Fruit fly (Drosophila melanogaster) whole organism, larva: ENCODE results near the gene Sema1a.

Experiments
- noc ChIP-seq: fragments of 200-800 bp; sonication (Bioruptor generic); optimal IDR thresholded peaks from 3 replicates; lab custom pipeline; 2019; ENCODE audit warnings: missing biosample characterization, mild to moderate bottlenecking, missing genetic modification characterization, moderate library complexity

Gene Sema1a

dm6 chr2L:8702907-8703626 is 161.1 kb downstream of the Sema1a start:
- no peak for TF ChIP-seq noc (tag; lab: Kevin White, UChicago)

- peak; percentile 72 for TF ChIP-seq noc (tag; lab: Kevin White, UChicago)
These were observed 163.0 kb downstream of the Sema1a start, which contains the start of gene CatB for dm6 chr2L:8704648-8705622. TSS of gene CatB (plus strand) at chr2L:8705572.

DNA sequence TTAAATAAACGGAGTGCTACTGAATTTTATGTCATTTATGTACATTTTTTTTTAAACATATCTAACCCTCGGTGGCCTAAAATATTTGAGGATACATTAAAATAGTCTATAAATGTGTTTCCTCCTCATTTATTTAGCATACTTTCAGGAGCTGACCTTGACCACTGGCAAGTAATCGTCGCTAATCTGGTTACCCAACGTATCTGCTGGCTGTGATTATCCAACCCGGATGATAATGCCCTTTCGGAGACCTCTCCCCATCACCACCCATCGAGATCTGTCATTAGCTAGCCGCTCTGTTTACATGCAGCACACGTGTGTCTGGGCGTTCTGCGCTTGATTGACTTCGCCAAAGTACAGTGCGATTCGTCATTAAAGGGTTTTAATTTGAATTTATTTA is 165.6 kb downstream of the Sema1a start:
- TF ChIP-seq noc (tag; lab: Kevin White, UChicago) = no peak

- no peak for TF ChIP-seq noc (tag; lab: Kevin White, UChicago)
These were observed 166.6 kb downstream of the Sema1a start for dm6 chr2L:8708399-8709077.

DNA sequence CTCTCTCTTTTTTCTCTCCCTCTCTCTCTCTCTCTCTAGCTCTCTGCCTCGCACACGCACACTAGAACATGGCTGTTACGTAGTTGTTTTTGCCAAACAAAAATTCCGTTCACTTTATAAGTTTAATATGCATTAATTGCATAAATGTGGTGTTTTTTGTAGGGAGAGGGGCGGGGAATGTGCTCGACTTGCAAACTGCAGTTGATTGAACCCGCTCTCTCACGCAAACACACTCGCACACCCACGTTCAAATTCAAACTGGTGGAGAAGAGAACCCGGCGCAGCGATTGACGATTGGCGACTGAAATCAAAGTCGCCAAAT is 167.1 kb downstream of the Sema1a start:
- TF ChIP-seq noc (tag; lab: Kevin White, UChicago) = no peak

DNA sequence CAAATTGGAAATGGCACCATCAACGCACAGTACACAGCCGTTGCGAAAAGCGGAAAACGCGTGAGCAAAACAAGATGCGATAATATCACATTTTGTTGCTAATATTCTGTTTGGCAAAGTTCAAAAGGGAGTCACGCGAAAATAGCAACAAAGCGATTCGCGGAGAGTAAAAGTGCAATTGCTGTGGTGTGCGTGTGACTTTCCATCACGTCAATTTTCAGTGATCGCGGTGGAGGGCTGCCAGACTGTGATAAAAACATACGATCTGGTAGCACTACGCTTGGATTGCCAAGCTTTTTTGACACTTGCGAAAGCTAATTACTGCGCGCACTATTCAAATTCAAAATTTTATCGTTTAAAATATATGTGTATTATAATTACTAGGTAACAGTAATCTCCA is 167.5 kb downstream of the Sema1a start, which contains the start of gene Hnf4:
TSS of gene Hnf4 (minus strand) at position 199 of the 400 bp plus-strand sequence.
- TF ChIP-seq noc (tag; lab: Kevin White, UChicago) = peak; percentile 4

DNA sequence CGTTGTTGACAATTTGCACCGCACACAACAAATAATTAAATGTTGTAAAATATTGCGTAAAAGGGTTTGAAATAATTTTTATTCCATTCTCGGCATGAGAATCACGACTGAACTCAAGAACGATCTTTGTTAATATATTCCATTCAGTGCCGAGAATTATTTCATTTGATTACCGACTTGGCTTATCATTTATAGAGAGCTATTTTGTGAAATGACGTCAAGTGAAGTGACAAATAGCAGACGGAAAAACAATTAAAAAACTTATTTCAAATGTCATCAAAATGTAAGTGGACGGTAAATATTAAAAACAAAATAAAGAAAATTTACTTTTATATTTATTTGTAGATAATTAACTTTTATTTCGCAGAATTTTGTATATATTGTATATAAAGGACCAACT is 172.6 kb downstream of the Sema1a start:
- TF ChIP-seq noc (tag; lab: Kevin White, UChicago) = no peak

- no peak for TF ChIP-seq noc (tag; lab: Kevin White, UChicago)
These were observed 173.5 kb downstream of the Sema1a start for dm6 chr2L:8715454-8715853.

DNA sequence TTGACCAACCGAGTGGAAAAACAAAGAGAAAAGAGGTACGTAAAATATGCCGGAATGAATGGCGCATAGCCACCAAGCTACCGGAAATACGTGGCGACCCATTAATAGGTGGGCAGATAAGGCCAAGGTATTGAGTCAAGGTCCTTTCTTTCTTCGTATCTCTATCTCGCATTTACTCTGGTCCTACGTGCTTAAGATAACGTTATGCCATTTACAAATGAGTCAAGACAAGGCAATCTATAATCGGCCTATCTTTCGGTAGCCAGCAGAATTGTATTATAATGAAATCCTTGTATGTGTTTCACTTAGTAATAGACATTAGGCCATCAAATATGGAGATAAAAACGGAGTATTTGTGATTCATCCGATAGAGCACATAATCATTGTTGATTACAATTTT is 174.4 kb downstream of the Sema1a start:
- no peak for TF ChIP-seq noc (tag; lab: Kevin White, UChicago)

- peak; percentile 98 for TF ChIP-seq noc (tag; lab: Kevin White, UChicago)
These were observed 175.8 kb downstream of the Sema1a start for dm6 chr2L:8717618-8718336.

DNA sequence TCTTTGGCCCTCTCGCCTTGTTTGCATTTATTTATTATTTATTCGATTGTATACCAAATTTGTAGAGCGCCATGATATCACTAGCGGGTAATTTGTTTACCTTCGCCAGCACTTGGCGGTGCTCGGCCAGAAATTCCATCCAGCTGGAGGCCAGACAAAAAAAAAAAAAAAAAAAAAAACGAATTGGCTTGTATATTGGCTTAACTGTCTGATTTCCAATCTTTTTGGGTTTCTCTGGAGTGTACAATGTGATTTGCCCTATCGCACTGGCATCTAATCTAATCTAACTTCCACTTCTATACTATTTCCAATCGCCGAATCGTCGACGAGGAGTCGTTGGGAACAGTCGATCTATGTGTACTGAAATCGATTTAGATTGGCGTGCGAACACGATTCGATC is 177.8 kb downstream of the Sema1a start:
- peak; percentile 57 for TF ChIP-seq noc (tag; lab: Kevin White, UChicago)

DNA sequence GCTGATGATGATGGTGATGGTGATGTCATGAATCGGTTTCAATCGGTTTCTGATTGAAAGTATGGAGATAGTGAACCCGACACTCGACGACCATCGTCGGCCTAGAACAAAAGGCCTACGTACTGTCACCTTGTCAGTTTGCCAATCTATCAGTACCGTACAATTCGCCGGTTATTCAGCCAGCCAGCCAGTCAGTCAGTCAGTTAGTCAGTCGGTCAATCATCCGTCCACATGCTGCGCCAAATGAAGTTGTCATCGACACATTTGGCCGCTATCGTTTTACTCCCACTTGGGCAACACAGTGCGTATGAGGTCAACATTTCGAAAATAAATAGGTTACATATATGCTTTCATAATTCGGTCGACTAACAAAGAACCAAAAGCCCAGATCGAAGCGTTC is 179.1 kb downstream of the Sema1a start:
- TF ChIP-seq noc (tag; lab: Kevin White, UChicago) = no peak
